Fruit fly (Drosophila melanogaster): ENCODE measurements around the gene TORIP.

DNA sequence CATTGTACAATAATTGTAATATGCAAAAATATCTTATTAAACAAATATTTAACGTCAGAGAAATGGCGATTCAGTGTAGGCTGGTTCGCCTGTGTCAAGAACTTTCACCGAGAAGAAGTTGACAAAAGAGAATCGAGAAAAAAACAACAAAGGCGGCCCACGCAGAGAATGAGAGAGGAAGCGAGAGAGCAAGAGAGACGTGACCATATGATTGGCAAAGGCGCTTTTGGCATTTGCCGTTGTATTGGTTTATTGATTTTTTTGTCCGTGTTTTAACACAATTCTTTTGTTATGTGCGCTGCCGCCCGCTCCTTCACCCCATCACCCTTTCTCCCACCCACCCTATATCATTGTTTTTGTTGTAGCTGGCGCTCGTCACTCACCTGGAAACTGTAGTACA lies 28.3 kb upstream of the TORIP start:
- no peak for TF ChIP-seq nerfin-1 (tag; optimal IDR thresholded peaks at IDR 0.05)
- no peak for TF ChIP-seq Mrtf (GFP tag; IDR thresholded peaks at IDR 0.05)
- TF ChIP-seq CG9609 (GFP tag; optimal IDR thresholded peaks at IDR 0.05) = no peak
- TF ChIP-seq CG13296 (GFP tag; optimal IDR thresholded peaks at IDR 0.05) = no peak
- TF ChIP-seq CG15011 (GFP tag; optimal IDR thresholded peaks at IDR 0.05) = no peak
- no peak for TF ChIP-seq pum (GFP tag; optimal IDR thresholded peaks at IDR 0.05)
